Worm (Caenorhabditis elegans) whole organism, L3 larva: ENCODE measurements around the gene rnp-5.

ENCODE experiments used
- aly-2 ChIP-seq: fragments of 150-350 bp; optimal IDR thresholded peaks from 2 replicates; lab custom pipeline; 2014; ENCODE audit warnings: missing biosample characterization, missing genetic modification characterization
- ama-1 ChIP-seq: fragments of 150-350 bp; optimal IDR thresholded peaks from 2 replicates; lab custom pipeline; 2018
- ceh-16 ChIP-seq: sonication (generic microtip); optimal IDR thresholded peaks from 2 replicates; lab custom pipeline; 2017; ENCODE audit warnings: missing biosample characterization, missing genetic modification characterization
- ceh-82 ChIP-seq: fragments of 150-350 bp; optimal IDR thresholded peaks from 2 replicates; lab custom pipeline; 2014; ENCODE audit warnings: missing biosample characterization, missing genetic modification characterization
- ceh-9 ChIP-seq: sonication (generic microtip); optimal IDR thresholded peaks from 2 replicates; lab custom pipeline; 2018; ENCODE audit warnings: missing biosample characterization, missing genetic modification characterization
- daf-12 ChIP-seq: fragments of 150-350 bp; optimal IDR thresholded peaks from 2 replicates; lab custom pipeline; 2014; ENCODE audit warnings: missing biosample characterization, missing genetic modification reagents, missing genetic modification characterization
- egl-27 ChIP-seq: sonication (generic microtip); optimal IDR thresholded peaks from 4 replicates; lab custom pipeline; 2017; ENCODE audit warnings: missing biosample characterization, missing genetic modification reagents, missing genetic modification characterization
- egl-5 ChIP-seq: fragments of 150-350 bp; optimal IDR thresholded peaks from 2 replicates; lab custom pipeline; 2017; ENCODE audit warnings: missing biosample characterization, missing genetic modification reagents, missing genetic modification characterization, inconsistent platforms
- elt-2 ChIP-seq: sonication (generic microtip); optimal IDR thresholded peaks from 2 replicates; lab custom pipeline; 2016; ENCODE audit warnings: missing genetic modification reagents, mild to moderate bottlenecking, missing genetic modification characterization, missing compliant biosample characterization
- elt-3 ChIP-seq, 3 experiments: fragments of 150-350 bp in 1 of 3; sonication (generic microtip) in 2 of 3; optimal IDR thresholded peaks; 2 replicates in 2 of 3; 4 replicates in 1 of 3; lab custom pipeline; 2014 to 2017; ENCODE audit warnings: missing biosample characterization in 3 of 3, missing genetic modification characterization in 3 of 3
- fkh-10 ChIP-seq: sonication (generic microtip); optimal IDR thresholded peaks from 2 replicates; lab custom pipeline; 2017; ENCODE audit warnings: missing biosample characterization, missing genetic modification reagents, missing genetic modification characterization
- fkh-2 ChIP-seq: fragments of 150-350 bp; optimal IDR thresholded peaks from 2 replicates; lab custom pipeline; 2014; ENCODE audit warnings: missing biosample characterization, missing genetic modification reagents, missing genetic modification characterization
- fos-1 ChIP-seq: fragments of 150-350 bp; optimal IDR thresholded peaks from 2 replicates; lab custom pipeline; 2014; ENCODE audit warnings: missing biosample characterization, missing genetic modification characterization
- hmg-11 ChIP-seq: sonication (generic microtip); optimal IDR thresholded peaks from 2 replicates; lab custom pipeline; 2016; ENCODE audit warnings: missing genetic modification characterization, missing compliant biosample characterization
- jun-1 ChIP-seq: fragments of 150-350 bp; optimal IDR thresholded peaks from 2 replicates; lab custom pipeline; 2014; ENCODE audit warnings: missing biosample characterization, missing genetic modification reagents, missing genetic modification characterization
- lin-15B ChIP-seq: fragments of 150-350 bp; optimal IDR thresholded peaks from 2 replicates; lab custom pipeline; 2014; ENCODE audit warnings: missing biosample characterization, missing genetic modification characterization
- lin-39 ChIP-seq: fragments of 150-350 bp; optimal IDR thresholded peaks from 2 replicates; lab custom pipeline; 2018; ENCODE audit warnings: missing biosample characterization, missing genetic modification reagents, missing genetic modification characterization
- lsy-12 ChIP-seq: sonication (generic microtip); optimal IDR thresholded peaks from 2 replicates; lab custom pipeline; 2016; ENCODE audit warnings: mild to moderate bottlenecking, missing genetic modification characterization, missing compliant biosample characterization
- mdl-1 ChIP-seq: fragments of 150-350 bp; optimal IDR thresholded peaks from 2 replicates; lab custom pipeline; 2014; ENCODE audit warnings: missing biosample characterization, missing genetic modification characterization
- mml-1 ChIP-seq: fragments of 150-350 bp; sonication (generic microtip); optimal IDR thresholded peaks from 3 replicates; lab custom pipeline; 2014; ENCODE audit warnings: missing biosample characterization, missing genetic modification characterization
- nfya-1 ChIP-seq: sonication (generic microtip); optimal IDR thresholded peaks from 2 replicates; lab custom pipeline; 2017; ENCODE audit warnings: missing genetic modification characterization, mild to moderate bottlenecking, missing compliant biosample characterization, antibody characterized with exemption, moderate library complexity; ENCODE audit not compliant: insufficient read depth
- nhr-11 ChIP-seq: fragments of 150-350 bp; optimal IDR thresholded peaks from 2 replicates; lab custom pipeline; 2014; ENCODE audit warnings: missing biosample characterization, missing genetic modification characterization
- nhr-23 ChIP-seq: fragments of 150-350 bp; optimal IDR thresholded peaks from 2 replicates; lab custom pipeline; 2014; ENCODE audit warnings: missing biosample characterization, missing genetic modification reagents, missing genetic modification characterization
- nhr-237 ChIP-seq: fragments of 150-350 bp; optimal IDR thresholded peaks from 2 replicates; lab custom pipeline; 2014; ENCODE audit warnings: missing biosample characterization, missing genetic modification characterization
- nhr-25 ChIP-seq: sonication (generic microtip); optimal IDR thresholded peaks from 2 replicates; lab custom pipeline; 2017; ENCODE audit warnings: missing biosample characterization, missing genetic modification characterization
- nhr-28 ChIP-seq: fragments of 150-350 bp; optimal IDR thresholded peaks from 2 replicates; lab custom pipeline; 2014; ENCODE audit warnings: missing biosample characterization, missing genetic modification characterization
- nhr-43 ChIP-seq: sonication (generic microtip); optimal IDR thresholded peaks from 2 replicates; lab custom pipeline; 2016; ENCODE audit warnings: mild to moderate bottlenecking, missing genetic modification characterization, missing compliant biosample characterization; ENCODE audit not compliant: poor library complexity, severe bottlenecking
- nhr-67 ChIP-seq: fragments of 150-350 bp; optimal IDR thresholded peaks from 2 replicates; lab custom pipeline; 2014; ENCODE audit warnings: missing biosample characterization, missing genetic modification characterization
- nhr-76 ChIP-seq: fragments of 150-350 bp; sonication (generic microtip); optimal IDR thresholded peaks from 5 replicates; lab custom pipeline; 2014; ENCODE audit warnings: missing biosample characterization, missing genetic modification characterization
- nhr-77 ChIP-seq: fragments of 150-350 bp; optimal IDR thresholded peaks from 2 replicates; lab custom pipeline; 2014; ENCODE audit warnings: missing biosample characterization, missing genetic modification characterization
- pha-4 ChIP-seq: fragments of 150-350 bp; optimal IDR thresholded peaks from 2 replicates; lab custom pipeline; 2014; ENCODE audit warnings: missing biosample characterization, missing genetic modification reagents, missing genetic modification characterization
- pqm-1 ChIP-seq: fragments of 150-350 bp; optimal IDR thresholded peaks from 2 replicates; lab custom pipeline; 2017; ENCODE audit warnings: missing biosample characterization, missing genetic modification characterization, inconsistent platforms
- sea-2 ChIP-seq: fragments of 150-350 bp; sonication (generic microtip); optimal IDR thresholded peaks from 4 replicates; lab custom pipeline; 2014; ENCODE audit warnings: missing biosample characterization, missing genetic modification reagents, missing genetic modification characterization
- skn-1 ChIP-seq: fragments of 150-350 bp; optimal IDR thresholded peaks from 2 replicates; lab custom pipeline; 2014; ENCODE audit warnings: missing biosample characterization, missing genetic modification characterization
- snpc-4 ChIP-seq: fragments of 150-350 bp; optimal IDR thresholded peaks from 2 replicates; lab custom pipeline; 2014; ENCODE audit warnings: missing biosample characterization, missing genetic modification characterization
- tbx-2 ChIP-seq: sonication (generic microtip); optimal IDR thresholded peaks from 2 replicates; lab custom pipeline; 2016; ENCODE audit warnings: mild to moderate bottlenecking, missing genetic modification characterization, missing compliant biosample characterization
- unc-39 ChIP-seq: sonication (generic microtip); optimal IDR thresholded peaks from 4 replicates; lab custom pipeline; 2017; ENCODE audit warnings: missing biosample characterization, missing genetic modification characterization
- unc-62 ChIP-seq: fragments of 150-350 bp; sonication (generic microtip); optimal IDR thresholded peaks from 4 replicates; lab custom pipeline; 2014; ENCODE audit warnings: missing biosample characterization, missing genetic modification reagents, missing genetic modification characterization
- zag-1 ChIP-seq: fragments of 150-350 bp; optimal IDR thresholded peaks from 2 replicates; lab custom pipeline; 2014; ENCODE audit warnings: missing biosample characterization, missing genetic modification characterization
- ztf-11 ChIP-seq: fragments of 150-350 bp; optimal IDR thresholded peaks from 2 replicates; lab custom pipeline; 2014; ENCODE audit warnings: missing biosample characterization, missing genetic modification characterization
- ztf-4 ChIP-seq: fragments of 150-350 bp; optimal IDR thresholded peaks from 2 replicates; lab custom pipeline; 2014; ENCODE audit warnings: missing biosample characterization, missing genetic modification characterization

Gene rnp-5

DNA sequence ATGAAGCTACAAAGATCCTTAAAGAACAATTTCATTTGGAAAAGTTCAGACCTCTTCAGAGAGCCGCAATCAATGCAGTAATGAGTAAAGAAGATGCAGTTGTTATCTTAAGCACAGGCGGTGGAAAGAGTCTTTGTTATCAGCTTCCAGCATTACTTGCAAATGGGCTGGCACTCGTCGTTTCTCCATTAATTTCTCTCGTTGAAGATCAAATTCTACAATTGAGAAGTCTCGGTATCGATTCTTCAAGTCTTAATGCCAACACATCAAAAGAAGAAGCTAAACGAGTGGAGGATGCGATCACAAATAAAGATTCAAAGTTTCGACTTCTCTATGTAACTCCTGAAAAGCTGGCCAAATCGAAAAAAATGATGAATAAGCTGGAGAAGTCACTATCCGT, 3.2 kb upstream of the rnp-5 start:
- no peak for TF ChIP-seq ceh-9 (tag; lab: Kevin White, UChicago)
- no peak for TF ChIP-seq fos-1 (tag; lab: Kevin White, UChicago)
- TF ChIP-seq nhr-77 = no peak
- no peak for TF ChIP-seq lin-15B (tag; lab: Kevin White, UChicago)
- no peak for TF ChIP-seq nhr-23
- TF ChIP-seq ztf-4 (tag; lab: Kevin White, UChicago) = no peak
- no peak for TF ChIP-seq elt-3 (tag; optimal IDR thresholded peaks at IDR 0.05; lab: Kevin White, UChicago)
- no peak for TF ChIP-seq unc-39
- TF ChIP-seq lin-39 = no peak
- TF ChIP-seq fkh-2 (tag; lab: Kevin White, UChicago) = no peak
- no peak for TF ChIP-seq nfya-1 (tag; lab: Kevin White, UChicago)
- no peak for TF ChIP-seq nhr-11
- TF ChIP-seq nhr-67 (tag; lab: Kevin White, UChicago) = no peak
- TF ChIP-seq ceh-82 (tag; lab: Kevin White, UChicago) = no peak

DNA sequence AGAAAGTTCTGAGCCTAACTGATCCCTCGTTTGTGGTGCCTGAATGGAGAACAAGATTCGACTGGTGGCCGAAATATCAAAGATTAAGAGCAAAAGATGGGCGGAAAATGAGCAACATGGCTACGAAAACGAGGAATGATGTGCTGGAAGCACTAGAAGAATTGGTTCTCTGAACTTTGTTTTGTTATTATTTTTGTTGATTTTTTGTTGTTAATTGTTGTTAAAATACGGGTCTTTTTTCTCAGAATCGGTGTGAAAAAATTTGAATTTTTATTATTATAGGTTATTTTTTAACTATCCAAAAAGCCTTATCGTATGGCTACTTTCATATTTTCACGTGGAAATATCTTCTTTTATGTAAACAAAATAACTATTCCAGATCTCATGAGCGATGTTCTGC, 2.6 kb upstream of the rnp-5 start, which contains the start of gene K02F3.12:
Gene K02F3.12 (plus strand): TSS at position 301 of the 400 bp plus-strand sequence.
- TF ChIP-seq nhr-28 (no peak), fos-1 (tag; lab: Kevin White, UChicago) (no peak), lin-39 (no peak), lin-15B (tag; lab: Kevin White, UChicago) (no peak), egl-27 (no peak), ztf-4 (tag; lab: Kevin White, UChicago) (no peak), ztf-11 (tag; lab: Kevin White, UChicago) (no peak), elt-2 (tag; lab: Kevin White, UChicago) (no peak), egl-5 (tag; lab: Kevin White, UChicago) (no peak), nfya-1 (tag; lab: Kevin White, UChicago) (no peak), hmg-11 (no peak)

DNA sequence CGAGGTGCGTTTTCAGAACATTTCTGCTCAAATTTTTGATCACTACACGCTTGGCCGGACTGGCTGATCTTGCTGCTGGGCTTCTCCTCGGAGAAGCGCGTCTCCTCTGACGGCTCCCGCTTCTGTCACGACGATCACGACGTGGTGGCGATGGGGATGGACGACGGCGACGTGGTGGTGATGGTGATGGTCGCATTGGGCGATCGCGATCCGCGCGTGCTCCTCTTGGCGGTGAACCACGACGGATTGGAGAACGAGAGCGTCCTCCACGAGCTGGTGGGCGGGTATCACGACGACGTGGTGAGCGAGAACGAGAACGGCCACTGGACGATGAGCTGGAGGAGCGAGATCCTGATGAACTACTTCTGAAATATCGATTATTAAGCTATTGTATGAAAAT, 295 bp downstream of the rnp-5 start:
- no peak for TF ChIP-seq ceh-16 (tag; lab: Kevin White, UChicago)
- no peak for TF ChIP-seq ceh-82 (tag; lab: Kevin White, UChicago)
- TF ChIP-seq nhr-23 = no peak
- TF ChIP-seq skn-1 = no peak
- TF ChIP-seq snpc-4 (tag; lab: Kevin White, UChicago) = no peak
- no peak for TF ChIP-seq lsy-12 (tag; lab: Kevin White, UChicago)

DNA sequence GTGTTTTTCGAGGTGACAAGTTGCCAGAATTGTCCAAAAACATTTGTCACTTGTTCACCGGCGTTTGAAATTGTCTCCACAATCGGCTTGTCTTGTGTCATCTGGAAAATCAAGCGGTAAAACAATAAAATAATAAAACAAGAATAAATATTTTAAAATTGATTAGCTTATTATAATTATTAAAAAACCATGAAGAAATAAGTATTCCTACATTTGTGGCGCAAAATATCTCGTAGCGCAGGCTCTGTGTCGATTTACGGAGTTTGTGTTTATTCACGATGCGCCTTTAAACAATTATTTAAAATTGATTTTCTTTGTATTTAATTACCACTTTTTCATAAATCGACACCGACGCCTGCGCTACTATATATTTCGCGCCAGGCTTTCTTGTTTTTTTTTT, 1.4 kb downstream of the rnp-5 start, which contains the start of gene moma-1:
Gene moma-1 (minus strand): TSS at position 101 of the 400 bp plus-strand sequence.
- no peak for TF ChIP-seq fos-1 (tag; lab: Kevin White, UChicago)
- no peak for TF ChIP-seq tbx-2 (tag; lab: Kevin White, UChicago)
- TF ChIP-seq nhr-76 = no peak
- no peak for TF ChIP-seq ceh-9 (tag; lab: Kevin White, UChicago)
- no peak for TF ChIP-seq ama-1 (lab: Kevin White, UChicago)
- TF ChIP-seq nhr-11 = no peak
- no peak for TF ChIP-seq egl-5 (tag; lab: Kevin White, UChicago)
- no peak for TF ChIP-seq aly-2 (tag; lab: Kevin White, UChicago)
- no peak for TF ChIP-seq nhr-77
- no peak for TF ChIP-seq egl-27
- no peak for TF ChIP-seq zag-1
- no peak for TF ChIP-seq mml-1 (tag; lab: Kevin White, UChicago)
- no peak for TF ChIP-seq nhr-28
- no peak for TF ChIP-seq ztf-4 (tag; lab: Kevin White, UChicago)
- TF ChIP-seq pha-4 = no peak
- no peak for TF ChIP-seq lin-39
- TF ChIP-seq nfya-1 (tag; lab: Kevin White, UChicago) = no peak

DNA sequence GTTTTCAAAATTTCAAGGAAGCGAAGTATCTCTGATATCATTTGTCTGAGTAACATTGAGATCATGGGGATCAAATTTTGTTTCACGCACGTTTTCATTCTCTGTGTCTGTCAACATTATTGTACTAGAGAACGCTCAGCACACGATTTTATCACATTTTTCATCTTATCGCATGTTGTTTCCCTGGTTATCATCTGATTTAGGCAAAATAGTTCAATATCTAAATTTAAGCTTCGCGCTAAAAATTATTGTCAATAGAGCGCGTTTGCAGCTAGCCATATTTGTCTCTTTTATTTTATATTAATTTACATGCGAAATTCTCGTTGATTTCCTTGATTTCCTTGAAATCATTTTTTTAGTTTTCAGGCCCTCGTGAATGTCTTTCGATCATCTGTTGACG, 8.2 kb downstream of the rnp-5 start, which contains the start of gene K02F3.2:
Gene K02F3.2 (plus strand): TSS at position 357 of the 400 bp plus-strand sequence.
- peak; percentile 76 for TF ChIP-seq jun-1
- peak; percentile 84 for TF ChIP-seq pqm-1
- TF ChIP-seq fkh-10 (GFP tag; lab: Kevin White, UChicago) = no peak
- TF ChIP-seq skn-1 = no peak
- no peak for TF ChIP-seq nhr-28
- TF ChIP-seq ceh-9 (tag; lab: Kevin White, UChicago) = no peak
- TF ChIP-seq pha-4 = peak; percentile 86
- no peak for TF ChIP-seq nhr-67 (tag; lab: Kevin White, UChicago)
- no peak for TF ChIP-seq nhr-237 (tag; lab: Kevin White, UChicago)
- no peak for TF ChIP-seq ceh-82 (tag; lab: Kevin White, UChicago)
- TF ChIP-seq lin-15B (tag; lab: Kevin White, UChicago) = peak; percentile 28
- no peak for TF ChIP-seq egl-5 (tag; lab: Kevin White, UChicago)
- no peak for TF ChIP-seq sea-2 (GFP tag; lab: Kevin White, UChicago)
- TF ChIP-seq unc-39 = no peak
- peak; percentile 65 for TF ChIP-seq nhr-23
- TF ChIP-seq nhr-77 = no peak
- TF ChIP-seq ztf-4 (tag; lab: Kevin White, UChicago) = no peak
- no peak for TF ChIP-seq ztf-11 (tag; lab: Kevin White, UChicago)
- TF ChIP-seq daf-12 (tag; lab: Kevin White, UChicago) = no peak
- TF ChIP-seq fkh-2 (tag; lab: Kevin White, UChicago) = no peak
- TF ChIP-seq mdl-1 (tag; lab: Kevin White, UChicago) = no peak
- TF ChIP-seq zag-1 = no peak
- peak; percentile 4 for TF ChIP-seq nhr-25 (tag; lab: Kevin White, UChicago)
- TF ChIP-seq elt-2 (tag; lab: Kevin White, UChicago) = peak; percentile 71
- TF ChIP-seq mml-1 (tag; lab: Kevin White, UChicago) = no peak
- no peak for TF ChIP-seq ceh-16 (tag; lab: Kevin White, UChicago)
- no peak for TF ChIP-seq tbx-2 (tag; lab: Kevin White, UChicago)
- TF ChIP-seq nhr-43 (tag; lab: Kevin White, UChicago) = peak; percentile 80
- peak; percentile 12 for TF ChIP-seq hmg-11
- TF ChIP-seq unc-62 (GFP tag; lab: Kevin White, UChicago) = no peak
